Worm (Caenorhabditis elegans): ENCODE data around the gene Y56A3A.31.

DNA sequence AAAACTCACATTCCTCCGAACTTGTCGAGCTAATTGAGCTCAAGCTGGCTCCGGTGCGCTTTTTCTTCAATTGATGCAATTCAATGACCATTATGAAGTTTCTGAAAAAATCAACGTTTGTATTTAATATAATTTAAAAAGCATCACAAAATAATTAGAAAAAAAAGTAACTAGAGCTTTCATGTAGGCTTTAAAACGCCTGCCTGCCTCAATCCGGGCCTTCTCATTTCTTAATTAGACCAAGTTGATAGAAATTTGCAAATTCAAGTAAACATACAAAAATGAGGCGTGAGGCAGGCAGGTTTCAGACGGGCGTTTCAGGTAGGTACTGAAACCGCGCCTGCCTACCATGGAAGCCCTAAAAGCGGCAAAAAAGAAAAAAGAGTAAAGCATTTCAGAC is 28.6 kb downstream of the Y56A3A.31 start, which contains the start of gene Y56A3A.33:
- TF ChIP-seq M03D4.4 (tag; optimal IDR thresholded peaks at IDR 0.05) (no peak), unc-62 (GFP tag; optimal IDR thresholded peaks at IDR 0.05) (no peak), nhr-28 (tag; optimal IDR thresholded peaks at IDR 0.05) (no peak), snpc-4 (tag; optimal IDR thresholded peaks at IDR 0.05) (no peak), pha-4 (tag; optimal IDR thresholded peaks at IDR 0.05) (no peak), unc-39 (tag; optimal IDR thresholded peaks at IDR 0.05) (no peak), blmp-1 (tag; optimal IDR thresholded peaks at IDR 0.05) (no peak), sptf-1 (tag; optimal IDR thresholded peaks at IDR 0.05) (no peak), lin-13 (tag; optimal IDR thresholded peaks at IDR 0.05) (no peak), elt-3 (tag; optimal IDR thresholded peaks at IDR 0.05) (no peak), elt-1 (tag; optimal IDR thresholded peaks at IDR 0.05; ENCODE audit: borderline replicate concordance, insufficient read depth) (no peak)
